Worm (Caenorhabditis elegans): Measurements from ENCODE around the gene drd-10.

DNA sequence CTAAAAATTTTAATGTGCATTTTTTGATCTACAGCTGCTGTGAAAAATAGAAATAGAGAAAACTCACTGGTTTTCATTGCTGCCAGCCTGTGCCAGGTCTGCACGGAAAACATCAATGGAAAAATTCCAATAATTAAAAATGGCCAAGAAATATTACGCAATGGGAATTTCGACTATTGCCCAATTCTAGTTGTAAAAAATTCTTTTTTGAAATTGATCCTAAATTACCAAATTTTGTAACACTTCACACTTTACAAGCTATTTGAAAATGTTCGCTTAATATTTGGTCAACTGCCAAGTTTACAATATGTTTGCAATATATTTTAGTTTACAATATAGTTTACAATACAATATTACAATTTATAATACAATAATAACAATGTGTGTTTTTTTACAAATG, 6.7 kb upstream of the drd-10 start:
- no peak for TF ChIP-seq tab-1 (GFP tag; IDR thresholded peaks at IDR 0.05)
- no peak for TF ChIP-seq ref-1 (GFP tag; conservative IDR thresholded peaks at IDR 0.05)
- TF ChIP-seq flt-1 (GFP tag; IDR thresholded peaks at IDR 0.05), result no peak
